Worm (Caenorhabditis elegans) whole organism, L2 larva: ENCODE data around the gene C26B2.2.

Experiments used
- C34F6.9 ChIP-seq: fragments of 150-350 bp; optimal IDR thresholded peaks from 2 replicates; lab custom pipeline; 2014; ENCODE audit warnings: missing biosample characterization, missing genetic modification characterization
- F13H6.1 ChIP-seq: sonication (generic microtip); optimal IDR thresholded peaks from 2 replicates; lab custom pipeline; 2016; ENCODE audit warnings: missing genetic modification characterization, missing compliant biosample characterization
- Y55F3AM.14 ChIP-seq: fragments of 200-800 bp; sonication (Bioruptor generic); optimal IDR thresholded peaks from 2 replicates; lab custom pipeline; 2018; ENCODE audit warnings: mild to moderate bottlenecking, missing genetic modification characterization, missing compliant biosample characterization
- ZK546.5 ChIP-seq: sonication (generic microtip); optimal IDR thresholded peaks from 2 replicates; lab custom pipeline; 2017; ENCODE audit warnings: missing biosample characterization, missing genetic modification characterization
- aly-2 ChIP-seq: fragments of 150-350 bp; optimal IDR thresholded peaks from 2 replicates; lab custom pipeline; 2014; ENCODE audit warnings: missing biosample characterization, missing genetic modification characterization
- ama-1 ChIP-seq: fragments of 150-350 bp; optimal IDR thresholded peaks from 2 replicates; lab custom pipeline; 2018; ENCODE audit warnings: inconsistent platforms
- blmp-1 ChIP-seq: sonication (generic microtip); optimal IDR thresholded peaks from 2 replicates; lab custom pipeline; 2017; ENCODE audit warnings: missing genetic modification characterization, mild to moderate bottlenecking, missing compliant biosample characterization, antibody characterized with exemption, moderate library complexity; ENCODE audit not compliant: insufficient read depth
- ceh-16 ChIP-seq: fragments of 150-350 bp; optimal IDR thresholded peaks from 2 replicates; lab custom pipeline; 2014; ENCODE audit warnings: missing biosample characterization, missing genetic modification characterization
- crh-2 ChIP-seq: sonication (generic microtip); optimal IDR thresholded peaks from 2 replicates; lab custom pipeline; 2017; ENCODE audit warnings: missing biosample characterization, missing genetic modification characterization
- elt-1 ChIP-seq: fragments of 150-350 bp; optimal IDR thresholded peaks from 2 replicates; lab custom pipeline; 2014; ENCODE audit warnings: missing biosample characterization, missing genetic modification characterization
- fos-1 ChIP-seq: fragments of 150-350 bp; optimal IDR thresholded peaks from 2 replicates; lab custom pipeline; 2014; ENCODE audit warnings: missing biosample characterization, missing genetic modification characterization
- gmeb-1 ChIP-seq: fragments of 150-350 bp; optimal IDR thresholded peaks from 2 replicates; lab custom pipeline; 2014; ENCODE audit warnings: missing biosample characterization, missing genetic modification characterization
- lin-11 ChIP-seq: fragments of 150-350 bp; sonication (generic microtip); optimal IDR thresholded peaks from 2 replicates; lab custom pipeline; 2014; ENCODE audit warnings: missing biosample characterization, missing genetic modification characterization, inconsistent platforms, mixed read lengths
- lin-13 ChIP-seq: fragments of 150-350 bp; optimal IDR thresholded peaks from 2 replicates; lab custom pipeline; 2014; ENCODE audit warnings: missing biosample characterization, missing genetic modification reagents, missing genetic modification characterization
- lin-39 ChIP-seq: fragments of 150-350 bp; optimal IDR thresholded peaks from 2 replicates; lab custom pipeline; 2014; ENCODE audit warnings: missing biosample characterization, missing genetic modification reagents, missing genetic modification characterization
- lsy-2 ChIP-seq, 2 experiments: fragments of 150-350 bp in 1 of 2; sonication (generic microtip) in 1 of 2; optimal IDR thresholded peaks; 2 replicates each; lab custom pipeline; 2014 to 2017; ENCODE audit warnings: missing biosample characterization in 2 of 2, missing genetic modification characterization in 2 of 2
- mab-5 ChIP-seq: fragments of 150-350 bp; optimal IDR thresholded peaks from 2 replicates; lab custom pipeline; 2014; ENCODE audit warnings: missing biosample characterization, missing genetic modification characterization
- mbf-1 ChIP-seq: sonication (generic microtip); optimal IDR thresholded peaks from 2 replicates; lab custom pipeline; 2017; ENCODE audit warnings: missing biosample characterization, missing genetic modification characterization
- mdl-1 ChIP-seq, 2 experiments: fragments of 150-350 bp in 1 of 2; sonication (generic microtip) in 1 of 2; optimal IDR thresholded peaks; 2 replicates each; lab custom pipeline; 2017; ENCODE audit warnings: missing biosample characterization in 2 of 2, missing genetic modification characterization in 2 of 2
- nhr-10 ChIP-seq: sonication (generic microtip); optimal IDR thresholded peaks from 2 replicates; lab custom pipeline; 2017; ENCODE audit warnings: missing biosample characterization, missing genetic modification characterization
- nhr-12 ChIP-seq: fragments of 150-350 bp; optimal IDR thresholded peaks from 2 replicates; lab custom pipeline; 2014; ENCODE audit warnings: missing biosample characterization, missing genetic modification characterization
- nhr-129 ChIP-seq: fragments of 150-350 bp; optimal IDR thresholded peaks from 2 replicates; lab custom pipeline; 2014; ENCODE audit warnings: missing biosample characterization, missing genetic modification characterization
- nhr-21 ChIP-seq: fragments of 150-350 bp; optimal IDR thresholded peaks from 2 replicates; lab custom pipeline; 2014; ENCODE audit warnings: missing biosample characterization, missing genetic modification characterization
- nhr-23 ChIP-seq: fragments of 150-350 bp; optimal IDR thresholded peaks from 2 replicates; lab custom pipeline; 2014; ENCODE audit warnings: missing biosample characterization, missing genetic modification reagents, missing genetic modification characterization
- nhr-237 ChIP-seq: fragments of 150-350 bp; optimal IDR thresholded peaks from 2 replicates; lab custom pipeline; 2014; ENCODE audit warnings: missing biosample characterization, missing genetic modification characterization
- nhr-25 ChIP-seq: fragments of 150-350 bp; sonication (generic microtip); optimal IDR thresholded peaks from 3 replicates; lab custom pipeline; 2014; ENCODE audit warnings: missing biosample characterization, missing genetic modification characterization
- nhr-6 ChIP-seq: fragments of 150-350 bp; optimal IDR thresholded peaks from 2 replicates; lab custom pipeline; 2014; ENCODE audit warnings: missing biosample characterization, missing genetic modification characterization
- nhr-77 ChIP-seq: fragments of 150-350 bp; optimal IDR thresholded peaks from 2 replicates; lab custom pipeline; 2014; ENCODE audit warnings: missing biosample characterization, missing genetic modification characterization
- sem-4 ChIP-seq: fragments of 150-350 bp; optimal IDR thresholded peaks from 2 replicates; lab custom pipeline; 2014; ENCODE audit warnings: missing biosample characterization, missing genetic modification reagents, missing genetic modification characterization
- skn-1 ChIP-seq: sonication (generic microtip); optimal IDR thresholded peaks from 2 replicates; lab custom pipeline; 2017; ENCODE audit warnings: missing biosample characterization, missing genetic modification characterization
- sma-9 ChIP-seq, 2 experiments: fragments of 150-350 bp in 1 of 2; sonication (generic microtip) in 1 of 2; optimal IDR thresholded peaks; 2 replicates each; lab custom pipeline; 2014 to 2016; ENCODE audit warnings: missing genetic modification characterization in 2 of 2, mild to moderate bottlenecking in 1 of 2, missing biosample characterization in 1 of 2, missing compliant biosample characterization in 1 of 2, missing genetic modification reagents in 1 of 2, moderate library complexity in 1 of 2
- snpc-4 ChIP-seq: fragments of 150-350 bp; optimal IDR thresholded peaks from 2 replicates; lab custom pipeline; 2014; ENCODE audit warnings: missing biosample characterization, missing genetic modification characterization
- unc-55 ChIP-seq: fragments of 150-350 bp; sonication (generic microtip); optimal IDR thresholded peaks from 3 replicates; lab custom pipeline; 2014; ENCODE audit warnings: missing biosample characterization, missing genetic modification reagents, missing genetic modification characterization
- zag-1 ChIP-seq: fragments of 150-350 bp; optimal IDR thresholded peaks from 2 replicates; lab custom pipeline; 2014; ENCODE audit warnings: missing biosample characterization, missing genetic modification characterization
- ztf-1 ChIP-seq: fragments of 200-800 bp; sonication (Bioruptor generic); conservative IDR thresholded peaks from 2 replicates; pipeline ENCODE4 v1.3.6; 2022; ENCODE audit warnings: missing genetic modification characterization, missing compliant biosample characterization

The C26B2.2 gene

ce11 chrIV:7983021-7983420, 38.9 kb downstream of the C26B2.2 start:
- TF ChIP-seq lin-39 (tag; lab: Kevin White, UChicago) = no peak
- peak; percentile 4 for TF ChIP-seq sma-9 (GFP tag; optimal IDR thresholded peaks at IDR 0.05; lab: Kevin White, UChicago)
- TF ChIP-seq sma-9 (tag; optimal IDR thresholded peaks at IDR 0.05; lab: Kevin White, UChicago) = no peak
- peak; percentile 4 for TF ChIP-seq elt-1 (tag; lab: Kevin White, UChicago)

- TF ChIP-seq lsy-2 (tag; optimal IDR thresholded peaks at IDR 0.05; lab: Kevin White, UChicago) (peak in 1 of 2 experiments; percentile 74), nhr-6 (tag; lab: Kevin White, UChicago) (no peak), nhr-129 (peak; percentile 42), unc-55 (GFP tag; lab: Kevin White, UChicago) (peak; percentile 52), lin-11 (tag; lab: Kevin White, UChicago) (peak; percentile 9), crh-2 (tag; lab: Kevin White, UChicago) (peak; percentile 73), F13H6.1 (tag; lab: Kevin White, UChicago) (no peak), C34F6.9 (tag; lab: Kevin White, UChicago) (peak; percentile 48), mdl-1 (tag; optimal IDR thresholded peaks at IDR 0.05; lab: Kevin White, UChicago) (peak in 1 of 2 experiments; percentile 36), lin-13 (GFP tag; lab: Kevin White, UChicago) (peak; percentile 37), nhr-77 (tag; lab: Kevin White, UChicago) (no peak)
Observed at ce11 chrIV:7982024-7982576, 39.8 kb downstream of the C26B2.2 start, which contains the start of gene arf-5. arf-5 (plus strand) TSS chrIV:7982526.

ce11 chrIV:7979588-7979987, 42.3 kb downstream of the C26B2.2 start, which contains the start of gene unc-24:
unc-24 (plus strand) TSS chrIV:7979870.
- TF ChIP-seq gmeb-1 (tag; lab: Kevin White, UChicago) = no peak
- TF ChIP-seq aly-2 = no peak
- TF ChIP-seq sem-4 (tag; lab: Kevin White, UChicago) = no peak
- TF ChIP-seq mab-5 (tag; lab: Kevin White, UChicago) = peak; percentile 42
- TF ChIP-seq sma-9 (GFP tag; optimal IDR thresholded peaks at IDR 0.05; lab: Kevin White, UChicago) = peak; percentile 16
- TF ChIP-seq sma-9 (tag; optimal IDR thresholded peaks at IDR 0.05; lab: Kevin White, UChicago) = no peak
- TF ChIP-seq nhr-237 (tag; lab: Kevin White, UChicago) = no peak
- TF ChIP-seq Y55F3AM.14 = no peak
- no peak for TF ChIP-seq skn-1 (tag; lab: Kevin White, UChicago)
- TF ChIP-seq nhr-21 (tag; lab: Kevin White, UChicago) = no peak
- TF ChIP-seq zag-1 (tag; lab: Kevin White, UChicago) = peak; percentile 17
- peak; percentile 73 for TF ChIP-seq unc-55 (GFP tag; lab: Kevin White, UChicago)
- TF ChIP-seq blmp-1 (tag; lab: Kevin White, UChicago) = no peak
- peak; percentile 13 for TF ChIP-seq crh-2 (tag; lab: Kevin White, UChicago)
- no peak for TF ChIP-seq mbf-1
- no peak for TF ChIP-seq nhr-77 (tag; lab: Kevin White, UChicago)
- TF ChIP-seq snpc-4 (tag; lab: Kevin White, UChicago) = no peak
- no peak for TF ChIP-seq fos-1 (tag; lab: Kevin White, UChicago)
- TF ChIP-seq ceh-16 (tag; lab: Kevin White, UChicago) = no peak
- no peak for TF ChIP-seq ama-1 (lab: Kevin White, UChicago)
- TF ChIP-seq nhr-23 = no peak
- peak; percentile 48 for TF ChIP-seq C34F6.9 (tag; lab: Kevin White, UChicago)
- no peak for TF ChIP-seq ztf-1 (GFP tag; lab: Robert Waterston, UW)
- TF ChIP-seq nhr-12 (tag; lab: Kevin White, UChicago) = no peak
- TF ChIP-seq ZK546.5 (tag; lab: Kevin White, UChicago) = no peak

- TF ChIP-seq nhr-25 (tag; lab: Kevin White, UChicago) = peak; percentile 41
- peak; percentile 78 for TF ChIP-seq blmp-1 (tag; lab: Kevin White, UChicago)
- no peak for TF ChIP-seq nhr-10 (tag; lab: Kevin White, UChicago)
Observed at ce11 chrIV:7977452-7977940, 44.4 kb downstream of the C26B2.2 start, which contains the start of gene ora-1. ora-1 (plus strand) TSS chrIV:7977890.
